Worm (Caenorhabditis elegans) whole organism, young adult: Measurements from ENCODE around the gene R03G8.6.

Experiments used
- B0019.2 ChIP-seq: fragments of 200-800 bp; sonication (Bioruptor generic); conservative IDR thresholded peaks from 2 replicates; pipeline ENCODE4 v1.3.6; 2022; ENCODE audit warnings: missing genetic modification reagents, missing genetic modification characterization, missing compliant biosample characterization
- B0035.1 ChIP-seq: sonication (generic microtip); optimal IDR thresholded peaks from 2 replicates; lab custom pipeline; 2016; ENCODE audit warnings: missing genetic modification characterization, mild to moderate bottlenecking, missing compliant biosample characterization, missing genotype, missing genetic modification reagents
- C17E4.6 ChIP-seq: fragments of 200-800 bp; sonication (Bioruptor generic); IDR thresholded peaks from 2 replicates; pipeline ENCODE4 v1.3.6; 2022; ENCODE audit warnings: missing genetic modification reagents, missing genetic modification characterization, missing compliant biosample characterization
- F23B12.7 ChIP-seq: sonication (generic microtip); optimal IDR thresholded peaks from 2 replicates; lab custom pipeline; 2017; ENCODE audit warnings: missing genetic modification characterization, mild to moderate bottlenecking, missing compliant biosample characterization, antibody characterized with exemption, moderate library complexity; ENCODE audit not compliant: insufficient read depth
- F33H1.4 ChIP-seq: fragments of 200-800 bp; sonication (Bioruptor generic); IDR thresholded peaks from 2 replicates; pipeline ENCODE4 v1.3.6; 2022; ENCODE audit warnings: missing genetic modification reagents, missing genetic modification characterization, missing compliant biosample characterization
- F49E8.2 ChIP-seq: sonication (generic microtip); optimal IDR thresholded peaks from 3 replicates; lab custom pipeline; 2017; ENCODE audit warnings: missing genetic modification characterization, mild to moderate bottlenecking, missing compliant biosample characterization, antibody characterized with exemption, moderate library complexity; ENCODE audit not compliant: insufficient read depth
- F55B11.4 ChIP-seq: sonication (generic microtip); optimal IDR thresholded peaks from 2 replicates; lab custom pipeline; 2016; ENCODE audit warnings: missing compliant biosample characterization, missing genetic modification characterization, borderline replicate concordance; ENCODE audit not compliant: insufficient read depth
- T07F8.4 ChIP-seq: sonication (generic microtip); optimal IDR thresholded peaks from 2 replicates; lab custom pipeline; 2016; ENCODE audit warnings: mild to moderate bottlenecking, missing genetic modification characterization, moderate library complexity, missing compliant biosample characterization
- Y79H2A.3 ChIP-seq: fragments of 200-800 bp; sonication (Bioruptor generic); conservative IDR thresholded peaks from 2 replicates; pipeline ENCODE4 v1.3.6; 2022; ENCODE audit warnings: missing genetic modification reagents, missing genetic modification characterization, missing compliant biosample characterization
- aptf-3 ChIP-seq: fragments of 200-800 bp; sonication (Bioruptor generic); IDR thresholded peaks from 2 replicates; pipeline ENCODE4 v1.3.6; 2022; ENCODE audit warnings: missing genetic modification characterization, missing compliant biosample characterization
- ceh-58 ChIP-seq: fragments of 200-800 bp; sonication (Bioruptor generic); IDR thresholded peaks from 2 replicates; pipeline ENCODE4 v1.3.6; 2022; ENCODE audit warnings: missing genetic modification characterization, missing compliant biosample characterization
- ceh-91 ChIP-seq: fragments of 200-800 bp; sonication (Bioruptor generic); IDR thresholded peaks from 2 replicates; pipeline ENCODE4 v1.3.6; 2022; ENCODE audit warnings: missing genetic modification reagents, missing genetic modification characterization, missing compliant biosample characterization
- dox-1 ChIP-seq: fragments of 200-800 bp; sonication (Bioruptor generic); IDR thresholded peaks from 2 replicates; pipeline ENCODE4 v1.3.6; 2022; ENCODE audit warnings: missing genetic modification reagents, missing genetic modification characterization, missing compliant biosample characterization
- gei-17 ChIP-seq: fragments of 200-800 bp; sonication (Bioruptor generic); optimal IDR thresholded peaks from 2 replicates; lab custom pipeline; 2018; ENCODE audit warnings: mild to moderate bottlenecking, missing genetic modification characterization, missing compliant biosample characterization
- hmg-1.2 ChIP-seq: fragments of 200-800 bp; sonication (Bioruptor generic); IDR thresholded peaks from 2 replicates; pipeline ENCODE4 v1.3.6; 2022; ENCODE audit warnings: missing genetic modification reagents, missing genetic modification characterization, missing compliant biosample characterization
- let-526 ChIP-seq: fragments of 200-800 bp; sonication (Bioruptor generic); IDR thresholded peaks from 2 replicates; pipeline ENCODE4 v1.3.6; 2022; ENCODE audit warnings: missing genetic modification reagents, missing genetic modification characterization, missing compliant biosample characterization
- lin-35 ChIP-seq, 3 experiments: fragments of 150-350 bp in 2 of 3; sonication (generic microtip) in 1 of 3; optimal IDR thresholded peaks; 2 replicates each; lab custom pipeline; 2014 to 2018; ENCODE audit warnings: missing biosample characterization in 3 of 3, missing genetic modification characterization in 3 of 3, missing genetic modification reagents in 3 of 3
- madf-3 ChIP-seq: fragments of 200-800 bp; sonication (Bioruptor generic); IDR thresholded peaks from 2 replicates; pipeline ENCODE4 v1.3.6; 2022; ENCODE audit warnings: missing genetic modification reagents, missing genetic modification characterization, missing compliant biosample characterization
- nhr-80 ChIP-seq: sonication (generic microtip); optimal IDR thresholded peaks from 2 replicates; lab custom pipeline; 2016; ENCODE audit warnings: missing genetic modification characterization, missing compliant biosample characterization
- pha-4 ChIP-seq: fragments of 150-350 bp; sonication (generic microtip); optimal IDR thresholded peaks from 2 replicates; lab custom pipeline; 2014; ENCODE audit warnings: missing biosample characterization, missing genetic modification reagents, missing genetic modification characterization
- rpc-1 ChIP-seq, 2 experiments: fragments of 150-350 bp in 1 of 2; sonication (generic microtip) in 1 of 2; optimal IDR thresholded peaks; 2 replicates each; lab custom pipeline; 2014 to 2018; ENCODE audit warnings: missing biosample characterization in 1 of 2, missing genetic modification characterization in 1 of 2, missing genetic modification reagents in 1 of 2, missing genotype in 1 of 2
- snpc-1.3 ChIP-seq: sonication (generic microtip); optimal IDR thresholded peaks from 2 replicates; lab custom pipeline; 2017; ENCODE audit warnings: missing genetic modification characterization, mild to moderate bottlenecking, missing compliant biosample characterization, antibody characterized with exemption, moderate library complexity, missing genotype, missing genetic modification reagents; ENCODE audit not compliant: insufficient read depth
- tbp1 ChIP-seq: fragments of 200-800 bp; sonication (Bioruptor generic); optimal IDR thresholded peaks from 2 replicates; lab custom pipeline; 2018; ENCODE audit warnings: mild to moderate bottlenecking, missing genetic modification characterization, missing compliant biosample characterization

Gene R03G8.6

DNA sequence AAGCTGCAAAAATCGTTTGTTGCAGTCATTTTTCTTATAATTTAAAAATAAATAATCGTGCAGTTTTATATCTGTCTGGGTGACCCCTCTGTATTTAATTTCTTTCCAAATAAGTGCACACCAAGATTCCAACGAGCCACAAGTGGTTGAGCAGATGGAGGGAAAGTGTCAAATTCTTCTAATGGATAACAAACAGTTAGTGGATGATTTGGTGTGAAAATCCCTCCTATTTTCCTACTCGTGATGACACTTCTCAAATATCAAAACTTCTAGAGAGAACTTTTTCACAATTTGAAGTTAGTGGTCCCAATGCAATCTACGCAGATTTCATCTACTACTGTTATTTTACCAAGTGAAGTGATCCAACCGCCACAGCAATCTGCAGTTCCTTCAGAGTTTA lies 25.9 kb downstream of the R03G8.6 start, which contains the start of gene ceh-28:
Gene ceh-28 (plus strand): TSS at position 301 of the 400 bp plus-strand sequence.
- no peak for TF ChIP-seq C17E4.6

DNA sequence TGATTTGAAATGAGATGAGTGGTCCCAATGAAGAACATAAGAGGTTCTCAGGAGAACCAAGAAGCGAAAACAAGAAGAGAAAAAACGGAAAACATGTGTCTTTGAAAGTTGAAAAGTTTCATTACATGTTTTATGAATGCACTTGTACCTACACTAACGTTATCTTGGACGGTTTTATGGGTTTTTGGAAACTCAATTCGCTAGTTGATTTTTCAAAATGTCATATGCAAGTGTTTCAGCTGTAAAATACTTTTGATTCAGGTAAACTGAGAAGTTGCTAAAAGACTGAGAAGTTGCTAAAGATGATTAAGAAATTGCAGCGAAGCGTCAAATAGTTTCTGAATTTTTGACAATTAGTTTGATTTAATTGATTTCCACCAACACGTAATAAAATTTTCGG lies 29.2 kb downstream of the R03G8.6 start, which contains the start of gene cpx-2:
Gene cpx-2 (minus strand): TSS at position 101 of the 400 bp plus-strand sequence.
- TF ChIP-seq snpc-1.3 (tag; lab: Kevin White, UChicago) (no peak), F33H1.4 (GFP tag; lab: Robert Waterston, UW) (no peak)

DNA sequence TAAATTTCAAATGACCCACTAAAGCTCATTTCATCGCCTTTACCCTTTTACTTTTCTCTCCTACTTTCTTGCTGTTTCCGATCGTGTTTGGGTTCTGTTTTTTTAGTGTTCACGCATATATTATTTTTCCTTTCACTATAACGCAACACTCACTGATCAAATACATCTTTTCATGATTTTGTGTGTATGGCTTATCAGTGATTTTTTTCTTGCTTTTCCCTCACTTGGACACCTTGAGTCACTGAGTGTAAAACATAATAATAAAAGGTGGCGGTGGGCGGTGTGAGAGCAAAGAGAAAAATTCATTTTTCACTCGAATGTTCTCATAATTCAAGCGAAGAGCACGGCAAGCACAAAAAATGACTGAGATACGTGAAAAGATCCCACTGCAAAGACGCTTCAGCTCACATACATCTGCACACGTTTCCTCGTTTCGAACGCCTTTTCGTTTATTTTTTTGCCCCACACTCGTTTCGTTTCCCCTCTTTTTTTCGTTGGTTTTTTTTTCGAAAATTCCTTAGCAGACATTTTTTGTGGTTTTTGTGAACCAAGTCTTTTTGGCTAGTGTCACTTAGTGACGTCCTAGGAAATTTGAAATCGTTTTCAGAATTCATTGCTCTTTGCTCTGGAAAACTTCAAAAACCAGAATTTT lies 37.2 kb downstream of the R03G8.6 start, which contains the start of gene K03A11.5:
Gene K03A11.5 (plus strand): TSS at position 602 of the 652 bp plus-strand sequence.
- TF ChIP-seq hmg-1.2 (GFP tag; lab: Robert Waterston, UW) (no peak), F49E8.2 (no peak), rpc-1 (optimal IDR thresholded peaks at IDR 0.05; lab: Kevin White, UChicago) (no peak), rpc-1 (tag; optimal IDR thresholded peaks at IDR 0.05; lab: Kevin White, UChicago) (no peak), B0019.2 (GFP tag; lab: Robert Waterston, UW) (no peak), nhr-80 (tag; lab: Kevin White, UChicago) (peak; percentile 53), ceh-91 (GFP tag; lab: Robert Waterston, UW) (no peak)

DNA sequence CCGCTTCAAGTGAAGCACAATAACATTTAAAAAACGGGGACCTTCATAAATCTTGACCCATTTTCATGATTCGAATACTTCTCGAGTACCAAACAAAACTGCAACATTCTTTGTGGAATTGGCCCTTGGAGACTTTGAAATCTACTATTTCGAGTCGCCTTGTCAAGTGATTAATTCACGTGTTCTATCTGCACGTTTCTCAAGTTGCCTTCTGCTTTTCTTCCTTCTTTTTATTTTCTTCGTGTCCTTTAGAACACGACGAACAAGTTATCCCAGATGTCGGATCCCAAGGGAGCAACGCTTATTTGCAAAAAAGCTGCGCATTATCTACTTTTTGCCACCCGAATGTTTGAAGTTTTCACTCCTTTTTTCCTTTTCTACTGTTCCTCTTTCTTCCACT lies 38.9 kb downstream of the R03G8.6 start:
- TF ChIP-seq aptf-3 (no peak), pha-4 (tag; lab: Kevin White, UChicago) (no peak), F23B12.7 (tag; lab: Kevin White, UChicago) (no peak), let-526 (GFP tag; lab: Robert Waterston, UW) (no peak), tbp1 (no peak), Y79H2A.3 (GFP tag; lab: Robert Waterston, UW) (no peak), T07F8.4 (tag; lab: Kevin White, UChicago) (no peak), B0035.1 (tag; lab: Kevin White, UChicago) (no peak)

DNA sequence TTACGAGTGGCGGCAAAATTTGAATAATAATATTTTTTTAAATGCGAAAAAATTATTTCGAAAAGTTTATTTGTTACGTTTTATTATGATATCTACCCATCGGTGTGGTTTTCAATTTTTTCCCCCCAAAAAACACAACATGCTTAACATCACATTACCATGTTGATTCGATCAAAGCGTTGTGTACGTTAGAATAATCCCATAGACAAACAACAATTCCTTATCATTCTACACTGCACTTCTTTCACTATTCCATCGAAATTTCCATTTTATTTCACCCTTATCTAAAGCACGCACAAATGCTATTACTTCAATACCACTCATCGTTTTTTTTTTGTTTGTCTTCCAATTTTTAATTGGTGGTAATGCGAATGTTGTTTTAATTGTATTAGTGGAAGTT lies 40.3 kb downstream of the R03G8.6 start:
- TF ChIP-seq nhr-80 (tag; lab: Kevin White, UChicago) (peak; percentile 82), F55B11.4 (tag; lab: Kevin White, UChicago) (no peak)

DNA sequence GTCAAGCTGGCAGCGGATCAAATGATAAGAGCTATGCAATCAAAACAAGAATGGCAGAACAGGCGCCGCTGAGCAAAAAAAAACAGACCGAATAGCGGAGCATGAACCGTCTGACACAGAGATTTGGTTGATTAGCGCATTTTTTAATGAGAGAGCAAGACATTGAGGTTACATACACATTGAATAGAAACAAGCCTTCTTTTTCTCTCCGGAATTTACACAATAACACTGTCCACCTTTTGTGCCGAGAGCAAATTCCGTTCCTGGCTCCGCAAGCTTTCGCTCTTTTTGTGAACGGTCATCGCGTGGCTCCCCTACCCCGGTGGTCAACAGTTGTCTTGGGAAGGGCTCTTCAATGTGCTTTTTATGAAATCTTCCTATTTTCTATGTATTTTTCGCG lies 44.8 kb downstream of the R03G8.6 start, which contains the start of gene K03A11.6:
Gene K03A11.6 (plus strand): TSS at position 301 of the 400 bp plus-strand sequence.
- TF ChIP-seq lin-35 (GFP tag; optimal IDR thresholded peaks at IDR 0.05; lab: Kevin White, UChicago) (no peak), gei-17 (GFP tag; lab: Kevin White, UChicago) (no peak), ceh-58 (GFP tag; lab: Robert Waterston, UW) (no peak)

DNA sequence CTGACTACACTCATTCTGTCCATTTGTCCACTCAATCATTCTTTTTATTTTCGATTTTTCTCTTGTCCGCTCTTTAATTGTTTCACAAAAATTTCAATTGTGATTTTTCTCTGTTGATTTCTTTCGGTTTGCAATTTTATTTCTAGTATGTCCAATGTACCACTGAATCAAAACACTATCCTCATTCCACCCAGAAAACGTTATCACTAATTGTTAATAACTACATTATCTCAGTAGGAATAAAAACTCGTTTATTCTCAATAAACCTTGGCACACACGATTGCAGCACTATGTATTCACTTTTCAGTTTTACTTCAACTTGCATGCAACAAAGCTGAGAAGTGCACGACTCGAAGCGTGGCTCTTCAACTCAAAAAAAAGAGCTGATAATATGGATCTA lies 48.9 kb downstream of the R03G8.6 start, which contains the start of gene K03A11.1:
Gene K03A11.1 (plus strand): TSS at position 301 of the 400 bp plus-strand sequence.
- no peak for TF ChIP-seq rpc-1 (optimal IDR thresholded peaks at IDR 0.05; lab: Kevin White, UChicago)
- TF ChIP-seq rpc-1 (tag; optimal IDR thresholded peaks at IDR 0.05; lab: Kevin White, UChicago): no peak
- no peak for TF ChIP-seq madf-3 (GFP tag; lab: Robert Waterston, UW)
- no peak for TF ChIP-seq dox-1 (GFP tag; lab: Robert Waterston, UW)
- TF ChIP-seq, all 124 proteins: peak for 0
